Worm (Caenorhabditis elegans) whole organism, young adult: Measurements from ENCODE around the gene dnj-17.

Source experiments
- F55B11.4 ChIP-seq: sonication (generic microtip); optimal IDR thresholded peaks from 2 replicates; lab custom pipeline; 2016; ENCODE audit warnings: missing compliant biosample characterization, missing genetic modification characterization, borderline replicate concordance; ENCODE audit not compliant: insufficient read depth
- F57A8.1 ChIP-seq: fragments of 200-800 bp; sonication (Bioruptor generic); optimal IDR thresholded peaks from 2 replicates; lab custom pipeline; 2018; ENCODE audit warnings: mild to moderate bottlenecking, missing genetic modification characterization, moderate library complexity, missing compliant biosample characterization
- dpl-1 ChIP-seq: fragments of 150-350 bp; optimal IDR thresholded peaks from 2 replicates; lab custom pipeline; 2014; ENCODE audit warnings: missing biosample characterization, missing genetic modification reagents, missing genetic modification characterization
- lin-40 ChIP-seq: sonication (generic microtip); optimal IDR thresholded peaks from 2 replicates; lab custom pipeline; 2016; ENCODE audit warnings: missing genetic modification characterization, mild to moderate bottlenecking, missing compliant biosample characterization, missing genotype, missing genetic modification reagents
- lsy-27 ChIP-seq: sonication (generic microtip); optimal IDR thresholded peaks from 2 replicates; lab custom pipeline; 2017; ENCODE audit warnings: missing genetic modification characterization, mild to moderate bottlenecking, missing compliant biosample characterization, antibody characterized with exemption, missing genotype, borderline replicate concordance; ENCODE audit not compliant: insufficient read depth
- madf-10 ChIP-seq: sonication (generic microtip); optimal IDR thresholded peaks from 2 replicates; lab custom pipeline; 2016; ENCODE audit warnings: mild to moderate bottlenecking, missing genetic modification characterization, missing compliant biosample characterization
- sea-2 ChIP-seq: fragments of 200-800 bp; sonication (Bioruptor generic); IDR thresholded peaks from 2 replicates; pipeline ENCODE4 v1.3.6; 2022; ENCODE audit warnings: missing genetic modification characterization, missing compliant biosample characterization
- snpc-4 ChIP-seq, 5 experiments: fragments of 150-350 bp in 1 of 5; sonication (generic microtip) in 4 of 5; optimal IDR thresholded peaks; 2 replicates each; lab custom pipeline; 2014 to 2018; ENCODE audit warnings: missing genetic modification characterization in 5 of 5, missing biosample characterization in 3 of 5, antibody characterized with exemption in 2 of 5, mild to moderate bottlenecking in 2 of 5, missing compliant biosample characterization in 2 of 5, missing genotype in 2 of 5, moderate library complexity in 2 of 5, missing genetic modification reagents in 1 of 5
- unc-62 ChIP-seq: fragments of 150-350 bp; optimal IDR thresholded peaks from 2 replicates; lab custom pipeline; 2014; ENCODE audit warnings: missing biosample characterization, missing genetic modification reagents, missing genetic modification characterization

DNA sequence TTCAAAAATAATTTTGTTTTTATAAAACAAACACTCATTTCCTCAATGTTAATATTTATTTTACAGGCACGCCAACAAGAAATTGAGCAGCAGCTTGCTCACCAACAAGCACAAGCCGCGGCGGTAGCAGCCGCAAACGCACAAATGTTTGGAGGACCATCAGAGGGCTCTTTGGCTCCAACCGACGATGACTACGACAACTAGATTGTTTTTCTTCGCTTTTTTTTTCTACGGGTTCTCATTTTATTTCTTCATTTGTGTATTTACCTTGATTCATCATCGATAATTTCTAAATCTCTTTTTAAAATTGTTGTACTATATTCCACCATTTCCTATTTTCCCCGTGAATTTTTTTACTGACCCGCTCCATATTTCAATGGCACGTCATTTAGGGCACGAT lies 50.0 kb downstream of the dnj-17 start, which contains the start of gene ife-1:
- TF ChIP-seq lsy-27 (tag; lab: Kevin White, UChicago) (no peak), sea-2 (GFP tag; lab: Robert Waterston, UW) (no peak), F57A8.1 (GFP tag; lab: Kevin White, UChicago) (no peak), unc-62 (GFP tag; lab: Kevin White, UChicago) (no peak), lin-40 (no peak), F55B11.4 (tag; lab: Kevin White, UChicago) (no peak), madf-10 (tag; lab: Kevin White, UChicago) (no peak), dpl-1 (GFP tag; lab: Kevin White, UChicago) (no peak), snpc-4 (GFP tag; optimal IDR thresholded peaks at IDR 0.05; lab: Kevin White, UChicago) (no peak), snpc-4 (tag; optimal IDR thresholded peaks at IDR 0.05; lab: Kevin White, UChicago) (no peak)
